Fruit fly (Drosophila melanogaster): Measurements from ENCODE around the gene Rheb.

Gene Rheb

DNA sequence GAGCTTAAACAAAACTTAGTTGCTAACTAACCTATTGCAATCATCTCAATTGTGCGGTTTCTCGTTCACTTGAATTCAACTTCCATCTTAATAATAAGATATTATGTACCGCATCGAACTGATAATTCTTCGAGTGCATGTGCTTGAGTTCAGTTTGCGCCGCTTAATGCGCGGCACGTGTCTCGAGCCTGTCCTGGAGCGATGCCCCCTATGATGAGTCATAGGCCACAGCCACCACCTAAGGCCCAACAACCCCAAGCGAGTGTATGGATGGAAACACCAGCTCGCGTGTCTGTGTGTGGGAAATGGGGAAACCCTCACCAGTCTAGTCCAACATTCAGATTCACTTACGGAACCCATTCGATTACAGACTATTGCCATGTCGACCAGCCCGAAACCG, 5.2 kb downstream of the Rheb start:
- TF ChIP-seq Ets98B (GFP tag; IDR thresholded peaks at IDR 0.05) (no peak), CG10348 (GFP tag; IDR thresholded peaks at IDR 0.05) (no peak), CG15710 (tag; optimal IDR thresholded peaks at IDR 0.05) (no peak), Pif1A (GFP tag; optimal IDR thresholded peaks at IDR 0.05) (no peak), EcR (GFP tag; optimal IDR thresholded peaks at IDR 0.05) (peak; percentile 94)

DNA sequence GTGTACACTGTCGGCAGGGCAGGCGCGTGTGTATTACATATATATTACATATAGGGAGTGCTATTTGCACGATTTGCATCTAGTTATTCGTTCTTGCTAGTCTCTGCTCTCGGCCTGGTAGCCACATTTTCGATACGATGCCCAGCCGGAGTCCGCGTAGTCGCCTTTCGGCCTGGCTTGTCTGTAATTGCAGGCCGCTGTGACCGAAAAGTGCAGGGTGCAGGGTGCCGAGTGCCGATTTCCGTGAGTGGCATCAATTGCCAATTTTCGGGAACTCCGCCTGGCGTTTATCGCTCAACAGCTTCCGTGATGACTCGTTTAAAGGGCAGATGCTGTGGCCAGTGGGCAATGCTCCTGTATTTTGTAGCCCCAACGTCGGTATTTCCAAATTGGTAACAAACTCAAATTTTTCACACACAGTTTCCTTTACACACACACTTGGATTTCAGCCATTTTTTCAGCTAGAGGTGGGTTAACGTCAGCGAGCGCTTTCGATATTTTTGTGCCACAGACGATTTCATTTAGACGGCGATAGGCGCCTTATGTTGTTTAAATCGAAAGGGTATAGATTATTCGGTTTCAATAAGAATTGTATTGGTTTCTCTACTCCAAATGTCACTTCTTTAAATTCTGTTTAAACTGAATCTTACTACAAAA, 19.3 kb downstream of the Rheb start, which contains the start of gene CG2926:
TSS of gene CG2926 (minus strand) at position 518 of the 657 bp plus-strand sequence.
- TF ChIP-seq CG32121 (GFP tag; IDR thresholded peaks at IDR 0.05) (0 out of 2 replicates have a peak, but pooled peaks have one; percentile 32), Snoo (tag; optimal IDR thresholded peaks at IDR 0.05) (no peak), CG8301 (tag; optimal IDR thresholded peaks at IDR 0.05) (no peak), CG4496 (GFP tag; IDR thresholded peaks at IDR 0.05) (0 out of 3 replicates have a peak, but pooled peaks have one; percentile 46), gl (tag; optimal IDR thresholded peaks at IDR 0.05) (no peak), CG12605 (GFP tag; IDR thresholded peaks at IDR 0.05) (0 out of 2 replicates have a peak, but pooled peaks have one; percentile 32), Pif1A (GFP tag; optimal IDR thresholded peaks at IDR 0.05) (no peak), Ets98B (GFP tag; IDR thresholded peaks at IDR 0.05) (peak; percentile 19; the same call in 1 of the 2 replicates), CG13204 (GFP tag; optimal IDR thresholded peaks at IDR 0.05) (no peak), rn (GFP tag; IDR thresholded peaks at IDR 0.05) (0 out of 2 replicates have a peak, but pooled peaks have one; percentile 12), CG8159 (tag; optimal IDR thresholded peaks at IDR 0.05) (no peak)

DNA sequence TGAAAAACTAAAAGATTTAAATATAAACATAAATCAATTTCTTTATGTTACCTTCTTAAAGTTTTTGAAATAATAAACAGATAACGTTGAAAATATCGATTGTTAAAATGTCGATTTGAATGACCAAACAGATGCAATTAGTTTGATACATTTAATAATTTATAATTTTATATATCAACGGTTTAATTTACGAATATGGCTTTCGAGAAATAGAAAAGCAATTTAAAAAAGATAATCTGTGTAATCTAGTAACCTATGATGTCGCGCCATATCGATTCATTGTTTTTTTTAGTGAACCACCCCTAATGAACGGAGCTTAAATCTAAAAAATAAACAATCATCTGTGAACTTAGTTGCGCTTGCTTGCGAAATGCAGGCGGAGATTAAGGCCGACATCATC, 19.9 kb downstream of the Rheb start, which contains the start of gene PolZ2:
TSS of gene PolZ2 (plus strand) at position 301 of the 400 bp plus-strand sequence.
- TF ChIP-seq gl (tag; optimal IDR thresholded peaks at IDR 0.05): no peak
- TF ChIP-seq Ets98B (GFP tag; IDR thresholded peaks at IDR 0.05): no peak
- no peak for TF ChIP-seq EcR (GFP tag; optimal IDR thresholded peaks at IDR 0.05)

DNA sequence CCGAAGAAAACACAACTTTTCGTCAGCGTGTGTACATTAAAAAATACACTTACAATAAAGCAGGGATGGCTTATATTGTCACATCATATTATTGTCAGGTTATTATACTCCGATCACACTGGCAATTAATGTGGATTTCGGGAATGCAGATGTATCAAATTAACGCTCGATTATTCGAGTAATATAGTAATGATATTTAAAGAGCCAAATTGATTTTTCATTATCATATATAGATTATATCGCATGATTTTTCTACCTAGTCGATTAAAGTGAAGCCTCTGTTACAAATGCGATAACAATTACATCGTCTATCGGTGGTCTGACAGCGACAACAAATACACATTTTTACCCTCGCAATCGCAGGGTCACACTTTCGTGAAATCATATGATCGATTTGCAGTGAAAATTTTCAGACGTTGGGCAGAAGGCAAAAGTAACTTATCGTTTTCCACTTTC, 22.7 kb downstream of the Rheb start, which contains the start of the genes noi and Vha26:
TSS of gene noi (minus strand) at position 62 of the 456 bp plus-strand sequence.
TSS of gene Vha26 (plus strand) at position 366 of the 456 bp plus-strand sequence.
- peak; percentile 15 for TF ChIP-seq CG15710 (tag; optimal IDR thresholded peaks at IDR 0.05)
- no peak for TF ChIP-seq CG8301 (tag; optimal IDR thresholded peaks at IDR 0.05)

DNA sequence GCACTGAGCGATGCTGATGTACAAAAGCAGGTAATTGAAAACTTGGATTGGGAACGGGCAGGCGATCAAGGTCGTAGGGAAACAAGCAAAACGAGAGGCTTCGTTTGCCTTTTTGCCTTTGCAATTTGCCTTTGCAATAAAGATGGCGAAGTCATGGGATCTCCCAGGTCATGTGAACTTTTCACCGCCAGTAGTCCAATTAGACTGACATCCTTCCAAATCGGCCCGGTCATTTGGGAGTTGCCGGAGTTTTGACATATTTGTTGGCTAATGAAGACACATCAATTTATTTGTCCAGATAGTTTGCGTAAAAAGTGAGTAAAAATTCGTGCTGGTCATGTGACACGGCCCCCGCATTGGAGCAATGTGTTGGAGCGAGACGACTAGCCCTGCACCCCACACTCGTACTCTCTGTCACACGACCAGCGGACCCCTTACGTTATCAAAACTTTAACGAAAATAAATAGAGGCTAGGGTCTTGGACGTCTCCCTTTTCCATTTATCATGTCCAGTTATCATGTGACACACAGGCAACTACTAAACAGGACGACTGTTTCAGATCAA, 23.4 kb downstream of the Rheb start:
- TF ChIP-seq D1 (tag; optimal IDR thresholded peaks at IDR 0.05): no peak
- no peak for TF ChIP-seq CG32121 (GFP tag; IDR thresholded peaks at IDR 0.05)
- no peak for TF ChIP-seq Snoo (tag; optimal IDR thresholded peaks at IDR 0.05)
- 0 out of 3 replicates have a peak, but pooled peaks have one; percentile 34 for TF ChIP-seq CG4496 (GFP tag; IDR thresholded peaks at IDR 0.05)
- no peak for TF ChIP-seq CG14655 (GFP tag; optimal IDR thresholded peaks at IDR 0.05)
- TF ChIP-seq CG8301 (tag; optimal IDR thresholded peaks at IDR 0.05): no peak
- TF ChIP-seq EcR (GFP tag; optimal IDR thresholded peaks at IDR 0.05): peak; percentile 30
- no peak for TF ChIP-seq CG15710 (tag; optimal IDR thresholded peaks at IDR 0.05)

DNA sequence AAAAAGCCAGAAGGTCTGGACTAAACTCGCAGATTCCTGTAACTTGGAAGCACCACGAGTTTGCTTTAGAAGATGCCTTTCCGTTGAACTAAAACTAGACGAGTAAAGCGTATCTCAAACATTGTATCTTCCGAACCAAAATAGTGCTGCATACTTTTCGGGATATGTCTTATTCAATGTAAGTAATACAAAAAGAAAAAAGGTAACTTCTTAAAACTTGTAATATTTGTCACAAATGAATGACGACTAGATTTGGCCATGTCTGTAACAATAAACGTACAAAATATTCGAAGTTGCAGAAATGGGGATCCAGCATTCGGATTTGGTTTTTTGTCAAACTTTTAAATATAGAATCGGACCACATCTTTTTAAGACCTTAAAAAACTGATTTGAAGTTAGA, 26.2 kb downstream of the Rheb start:
- TF ChIP-seq CG9948 (tag; optimal IDR thresholded peaks at IDR 0.05) (no peak), CG12605 (GFP tag; IDR thresholded peaks at IDR 0.05) (0 out of 2 replicates have a peak, but pooled peaks have one; percentile 20), CG10348 (GFP tag; IDR thresholded peaks at IDR 0.05) (no peak), rn (GFP tag; IDR thresholded peaks at IDR 0.05) (no peak)

DNA sequence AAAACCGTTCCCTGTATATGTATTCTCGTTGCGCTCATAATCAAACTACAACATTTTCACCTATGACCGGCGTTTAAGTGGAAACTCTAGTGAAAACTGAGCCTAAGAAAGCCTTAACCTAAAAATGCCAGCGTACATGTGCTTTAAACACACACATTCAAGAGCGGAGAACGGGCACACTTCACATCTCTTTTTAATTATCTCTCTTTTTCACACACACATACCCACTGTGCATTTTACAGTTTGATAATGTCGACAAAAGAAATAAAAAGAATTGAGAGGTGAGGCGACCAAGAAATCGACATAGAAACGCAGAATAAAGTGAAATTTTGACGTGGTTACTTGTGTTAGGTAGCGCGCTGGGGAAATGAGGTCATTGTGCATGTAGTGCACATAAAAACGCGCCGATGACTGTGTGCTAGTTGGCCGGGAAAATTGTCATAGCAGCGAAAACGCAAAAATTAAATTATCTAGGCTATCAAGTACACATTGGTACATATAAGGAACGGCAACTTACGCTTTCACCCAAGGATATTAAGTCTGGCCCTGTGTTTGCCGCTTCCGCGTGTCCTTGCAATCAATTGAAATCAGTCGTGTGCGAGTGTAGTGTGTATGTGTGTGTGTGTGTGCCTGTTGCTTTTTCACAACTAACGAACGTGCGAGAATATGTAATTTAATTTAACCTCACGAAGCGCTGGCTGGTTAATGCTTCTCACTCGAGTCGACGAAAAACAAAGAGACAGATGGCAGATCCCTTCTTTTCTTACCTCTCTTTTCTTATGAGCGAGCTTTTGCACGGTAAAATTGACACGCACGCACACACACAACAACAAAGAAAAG, 31.0 kb downstream of the Rheb start:
- no peak for TF ChIP-seq Pif1B (GFP tag; optimal IDR thresholded peaks at IDR 0.05)
- no peak for TF ChIP-seq CG13204 (GFP tag; optimal IDR thresholded peaks at IDR 0.05)
- no peak for TF ChIP-seq Pif1A (GFP tag; optimal IDR thresholded peaks at IDR 0.05)
- TF ChIP-seq CG9948 (tag; optimal IDR thresholded peaks at IDR 0.05): no peak
- TF ChIP-seq CG10348 (GFP tag; IDR thresholded peaks at IDR 0.05): no peak
- no peak for TF ChIP-seq CG17806 (tag; optimal IDR thresholded peaks at IDR 0.05)
- TF ChIP-seq Ets98B (GFP tag; IDR thresholded peaks at IDR 0.05): no peak
- TF ChIP-seq rn (GFP tag; IDR thresholded peaks at IDR 0.05): no peak
- no peak for TF ChIP-seq D1 (tag; optimal IDR thresholded peaks at IDR 0.05)
- no peak for TF ChIP-seq CG8159 (tag; optimal IDR thresholded peaks at IDR 0.05)
- no peak for TF ChIP-seq CG8301 (tag; optimal IDR thresholded peaks at IDR 0.05)
- TF ChIP-seq CG34367 (tag; optimal IDR thresholded peaks at IDR 0.05): no peak
- TF ChIP-seq CG32121 (GFP tag; IDR thresholded peaks at IDR 0.05): no peak
- no peak for TF ChIP-seq CG4496 (GFP tag; IDR thresholded peaks at IDR 0.05)
- no peak for TF ChIP-seq EcR (GFP tag; optimal IDR thresholded peaks at IDR 0.05)
- TF ChIP-seq CG12605 (GFP tag; IDR thresholded peaks at IDR 0.05): no peak
- no peak for TF ChIP-seq Snoo (tag; optimal IDR thresholded peaks at IDR 0.05)
- TF ChIP-seq fd96Ca (GFP tag; IDR thresholded peaks at IDR 0.05): no peak
- TF ChIP-seq CG14655 (GFP tag; optimal IDR thresholded peaks at IDR 0.05): no peak

Data from whole organism, pupa.